Worm (Caenorhabditis elegans) whole organism, young adult: Measurements from ENCODE around the gene EEED8.4.

Experiments used
- B0019.2 ChIP-seq: fragments of 200-800 bp; sonication (Bioruptor generic); conservative IDR thresholded peaks from 2 replicates; pipeline ENCODE4 v1.3.6; 2022; ENCODE audit warnings: missing genetic modification reagents, missing genetic modification characterization, missing compliant biosample characterization
- C17E4.6 ChIP-seq: fragments of 200-800 bp; sonication (Bioruptor generic); IDR thresholded peaks from 2 replicates; pipeline ENCODE4 v1.3.6; 2022; ENCODE audit warnings: missing genetic modification reagents, missing genetic modification characterization, missing compliant biosample characterization
- F22D6.2 ChIP-seq: sonication (generic microtip); optimal IDR thresholded peaks from 2 replicates; lab custom pipeline; 2016; ENCODE audit warnings: mild to moderate bottlenecking, missing genetic modification characterization, missing compliant biosample characterization
- F33H1.4 ChIP-seq: fragments of 200-800 bp; sonication (Bioruptor generic); IDR thresholded peaks from 2 replicates; pipeline ENCODE4 v1.3.6; 2022; ENCODE audit warnings: missing genetic modification reagents, missing genetic modification characterization, missing compliant biosample characterization
- F37B4.10 ChIP-seq: fragments of 200-800 bp; sonication (Bioruptor generic); IDR thresholded peaks from 2 replicates; pipeline ENCODE4 v1.3.6; 2022; ENCODE audit warnings: missing genetic modification characterization, missing compliant biosample characterization
- F49E8.2 ChIP-seq: sonication (generic microtip); optimal IDR thresholded peaks from 3 replicates; lab custom pipeline; 2017; ENCODE audit warnings: missing genetic modification characterization, mild to moderate bottlenecking, missing compliant biosample characterization, antibody characterized with exemption, moderate library complexity; ENCODE audit not compliant: insufficient read depth
- F55B11.4 ChIP-seq: sonication (generic microtip); optimal IDR thresholded peaks from 2 replicates; lab custom pipeline; 2016; ENCODE audit warnings: missing compliant biosample characterization, missing genetic modification characterization, borderline replicate concordance; ENCODE audit not compliant: insufficient read depth
- Y95B8A.8 ChIP-seq: fragments of 200-800 bp; sonication (Bioruptor generic); IDR thresholded peaks from 2 replicates; pipeline ENCODE4 v1.3.6; 2022; ENCODE audit warnings: missing genetic modification reagents, missing genetic modification characterization, missing compliant biosample characterization
- ZK185.1 ChIP-seq: sonication (generic microtip); optimal IDR thresholded peaks from 2 replicates; lab custom pipeline; 2016; ENCODE audit warnings: mild to moderate bottlenecking, missing genetic modification characterization, missing compliant biosample characterization; ENCODE audit not compliant: poor library complexity, severe bottlenecking
- aptf-2 ChIP-seq: fragments of 200-800 bp; sonication (Bioruptor generic); conservative IDR thresholded peaks from 2 replicates; pipeline ENCODE4 v1.3.6; 2022; ENCODE audit warnings: missing genetic modification reagents, missing genetic modification characterization, missing compliant biosample characterization
- atf-7 ChIP-seq: sonication (generic microtip); optimal IDR thresholded peaks from 2 replicates; lab custom pipeline; 2017; ENCODE audit warnings: mild to moderate bottlenecking, missing genetic modification characterization, missing compliant biosample characterization
- athp-1 ChIP-seq: sonication (generic microtip); optimal IDR thresholded peaks from 2 replicates; lab custom pipeline; 2017; ENCODE audit warnings: mild to moderate bottlenecking, missing genetic modification characterization, missing compliant biosample characterization
- attf-5 ChIP-seq: fragments of 200-800 bp; sonication (Bioruptor generic); optimal IDR thresholded peaks from 2 replicates; lab custom pipeline; 2018; ENCODE audit warnings: mild to moderate bottlenecking, missing genetic modification characterization, missing compliant biosample characterization
- attf-6 ChIP-seq: fragments of 200-800 bp; sonication (Bioruptor generic); IDR thresholded peaks from 2 replicates; pipeline ENCODE4 v1.3.6; 2022; ENCODE audit warnings: missing genetic modification reagents, missing genetic modification characterization, missing compliant biosample characterization
- ceh-91 ChIP-seq: fragments of 200-800 bp; sonication (Bioruptor generic); IDR thresholded peaks from 2 replicates; pipeline ENCODE4 v1.3.6; 2022; ENCODE audit warnings: missing genetic modification reagents, missing genetic modification characterization, missing compliant biosample characterization
- dox-1 ChIP-seq: fragments of 200-800 bp; sonication (Bioruptor generic); IDR thresholded peaks from 2 replicates; pipeline ENCODE4 v1.3.6; 2022; ENCODE audit warnings: missing genetic modification reagents, missing genetic modification characterization, missing compliant biosample characterization
- dpl-1 ChIP-seq: fragments of 150-350 bp; optimal IDR thresholded peaks from 2 replicates; lab custom pipeline; 2014; ENCODE audit warnings: missing biosample characterization, missing genetic modification reagents, missing genetic modification characterization
- efl-1 ChIP-seq: fragments of 150-350 bp; optimal IDR thresholded peaks from 2 replicates; lab custom pipeline; 2014; ENCODE audit warnings: missing biosample characterization, missing genetic modification reagents, missing genetic modification characterization
- ekl-4 ChIP-seq: fragments of 200-800 bp; sonication (Bioruptor generic); IDR thresholded peaks from 2 replicates; pipeline ENCODE4 v1.3.6; 2022; ENCODE audit warnings: missing genetic modification reagents, missing genetic modification characterization, missing compliant biosample characterization
- him-1 ChIP-seq: sonication (generic microtip); optimal IDR thresholded peaks from 2 replicates; lab custom pipeline; 2016; ENCODE audit warnings: missing genotype, missing genetic modification reagents, missing genetic modification characterization, missing compliant biosample characterization
- hlh-12 ChIP-seq: sonication (generic microtip); optimal IDR thresholded peaks from 2 replicates; lab custom pipeline; 2016; ENCODE audit warnings: missing genetic modification characterization, missing compliant biosample characterization
- hmg-1.2 ChIP-seq: fragments of 200-800 bp; sonication (Bioruptor generic); IDR thresholded peaks from 2 replicates; pipeline ENCODE4 v1.3.6; 2022; ENCODE audit warnings: missing genetic modification reagents, missing genetic modification characterization, missing compliant biosample characterization
- hsf-1 ChIP-seq: fragments of 200-800 bp; sonication (Bioruptor generic); IDR thresholded peaks from 2 replicates; pipeline ENCODE4 v1.3.6; 2022; ENCODE audit warnings: missing genetic modification reagents, missing genetic modification characterization, missing compliant biosample characterization
- lag-1 ChIP-seq: fragments of 200-800 bp; sonication (Bioruptor generic); IDR thresholded peaks from 2 replicates; pipeline ENCODE4 v1.3.6; 2022; ENCODE audit warnings: missing genetic modification reagents, missing genetic modification characterization, missing compliant biosample characterization
- lin-54 ChIP-seq: fragments of 200-800 bp; sonication (Bioruptor generic); optimal IDR thresholded peaks from 2 replicates; lab custom pipeline; 2018; ENCODE audit warnings: mild to moderate bottlenecking, missing genetic modification characterization, missing compliant biosample characterization
- lir-1 ChIP-seq: fragments of 200-800 bp; sonication (Bioruptor generic); conservative IDR thresholded peaks from 2 replicates; pipeline ENCODE4 v1.3.6; 2022; ENCODE audit warnings: missing genetic modification reagents, missing genetic modification characterization, missing compliant biosample characterization
- lsl-1 ChIP-seq: fragments of 200-800 bp; sonication (Bioruptor generic); optimal IDR thresholded peaks from 2 replicates; lab custom pipeline; 2018; ENCODE audit warnings: mild to moderate bottlenecking, missing genetic modification characterization, moderate library complexity, missing compliant biosample characterization
- madf-6 ChIP-seq: fragments of 200-800 bp; sonication (Bioruptor generic); IDR thresholded peaks from 2 replicates; pipeline ENCODE4 v1.3.6; 2022; ENCODE audit warnings: missing genetic modification reagents, missing genetic modification characterization, missing compliant biosample characterization
- madf-8 ChIP-seq: fragments of 200-800 bp; sonication (Bioruptor generic); conservative IDR thresholded peaks from 2 replicates; pipeline ENCODE4 v1.3.6; 2022; ENCODE audit warnings: missing genetic modification reagents, missing genetic modification characterization, missing compliant biosample characterization
- mcd-1 ChIP-seq: fragments of 200-800 bp; sonication (Bioruptor generic); IDR thresholded peaks from 2 replicates; pipeline ENCODE4 v1.3.6; 2022; ENCODE audit warnings: missing genetic modification reagents, missing genetic modification characterization, missing compliant biosample characterization
- mel-28 ChIP-seq: sonication (generic microtip); optimal IDR thresholded peaks from 2 replicates; lab custom pipeline; 2016; ENCODE audit warnings: borderline replicate concordance, mild to moderate bottlenecking, missing genetic modification characterization, missing compliant biosample characterization
- mes-4 ChIP-seq: sonication (generic microtip); optimal IDR thresholded peaks from 2 replicates; lab custom pipeline; 2016; ENCODE audit warnings: missing genotype, missing genetic modification characterization, missing compliant biosample characterization
- mxl-1 ChIP-seq: sonication (generic microtip); optimal IDR thresholded peaks from 2 replicates; lab custom pipeline; 2016; ENCODE audit warnings: missing genetic modification characterization, missing compliant biosample characterization
- nfyb-1 ChIP-seq: fragments of 200-800 bp; sonication (Bioruptor generic); IDR thresholded peaks from 2 replicates; pipeline ENCODE4 v1.3.6; 2022; ENCODE audit warnings: missing genetic modification reagents, missing genetic modification characterization, missing compliant biosample characterization
- rcor-1 ChIP-seq: fragments of 200-800 bp; sonication (Bioruptor generic); IDR thresholded peaks from 2 replicates; pipeline ENCODE4 v1.3.6; 2022; ENCODE audit warnings: missing genetic modification reagents, missing genetic modification characterization, missing compliant biosample characterization
- snpc-3.4 ChIP-seq: sonication (generic microtip); optimal IDR thresholded peaks from 2 replicates; lab custom pipeline; 2017; ENCODE audit warnings: missing genetic modification characterization, mild to moderate bottlenecking, missing compliant biosample characterization, antibody characterized with exemption, moderate library complexity, missing genotype, missing genetic modification reagents
- tbx-9 ChIP-seq: sonication (generic microtip); optimal IDR thresholded peaks from 2 replicates; lab custom pipeline; 2016; ENCODE audit warnings: borderline replicate concordance, missing genetic modification characterization, inconsistent platforms, missing compliant biosample characterization
- tlf-1 ChIP-seq: fragments of 200-800 bp; sonication (Bioruptor generic); optimal IDR thresholded peaks from 2 replicates; lab custom pipeline; 2018; ENCODE audit warnings: mild to moderate bottlenecking, missing genetic modification characterization, missing compliant biosample characterization
- unc-130 ChIP-seq: sonication (generic microtip); optimal IDR thresholded peaks from 2 replicates; lab custom pipeline; 2016; ENCODE audit warnings: missing genetic modification reagents, missing genetic modification characterization, missing compliant biosample characterization
- xnd-1 ChIP-seq: sonication (generic microtip); optimal IDR thresholded peaks from 2 replicates; lab custom pipeline; 2016; ENCODE audit warnings: missing genotype, missing genetic modification reagents, missing genetic modification characterization, missing compliant biosample characterization
- zfh-2 ChIP-seq: fragments of 200-800 bp; sonication (Bioruptor generic); conservative IDR thresholded peaks from 2 replicates; pipeline ENCODE4 v1.3.6; 2022; ENCODE audit warnings: missing genetic modification reagents, missing genetic modification characterization, missing compliant biosample characterization
- ztf-18 ChIP-seq: sonication (generic microtip); optimal IDR thresholded peaks from 2 replicates; lab custom pipeline; 2016; ENCODE audit warnings: missing genotype, mild to moderate bottlenecking, missing genetic modification characterization, missing compliant biosample characterization
- ztf-25 ChIP-seq: fragments of 200-800 bp; sonication (Bioruptor generic); IDR thresholded peaks from 2 replicates; pipeline ENCODE4 v1.3.6; 2022; ENCODE audit warnings: missing genetic modification reagents, missing genetic modification characterization, missing compliant biosample characterization
- ztf-26 ChIP-seq: sonication (generic microtip); optimal IDR thresholded peaks from 2 replicates; lab custom pipeline; 2017; ENCODE audit warnings: missing genetic modification characterization, missing compliant biosample characterization
- ztf-28 ChIP-seq: fragments of 200-800 bp; sonication (Bioruptor generic); IDR thresholded peaks from 2 replicates; pipeline ENCODE4 v1.3.6; 2022; ENCODE audit warnings: missing genetic modification reagents, missing genetic modification characterization, missing compliant biosample characterization
- ztf-3 ChIP-seq: fragments of 200-800 bp; sonication (Bioruptor generic); optimal IDR thresholded peaks from 2 replicates; lab custom pipeline; 2018; ENCODE audit warnings: mild to moderate bottlenecking, missing genetic modification characterization, missing compliant biosample characterization
- ztf-6 ChIP-seq: fragments of 200-800 bp; sonication (Bioruptor generic); IDR thresholded peaks from 2 replicates; pipeline ENCODE4 v1.3.6; 2022; ENCODE audit warnings: missing genetic modification reagents, missing genetic modification characterization, missing compliant biosample characterization

EEED8.4 gene

ce11 chrII:5377467-5378238, 31.5 kb upstream of the EEED8.4 start, which contains the start of gene prdx-2:
Gene prdx-2 (plus strand): TSS chrII:5378195.
- no peak for TF ChIP-seq tbx-9 (tag; lab: Kevin White, UChicago)
- TF ChIP-seq unc-130: peak; percentile 37
- no peak for TF ChIP-seq ztf-3 (GFP tag; lab: Kevin White, UChicago)
- TF ChIP-seq B0019.2 (GFP tag; lab: Robert Waterston, UW): peak; percentile 73
- peak; percentile 75 for TF ChIP-seq C17E4.6
- TF ChIP-seq dox-1: peak; percentile 82
- TF ChIP-seq lir-1: no peak; the same call in 1 of the 2 replicates
- no peak for TF ChIP-seq lag-1 (GFP tag; lab: Robert Waterston, UW)
- TF ChIP-seq attf-5 (GFP tag; lab: Kevin White, UChicago): no peak
- peak; percentile 67; the same call in 1 of the 2 replicates for TF ChIP-seq Y95B8A.8 (GFP tag; lab: Robert Waterston, UW)
- TF ChIP-seq mes-4 (tag; lab: Kevin White, UChicago): no peak
- no peak for TF ChIP-seq F22D6.2 (tag; lab: Kevin White, UChicago)
- no peak for TF ChIP-seq ZK185.1
- peak; percentile 74 for TF ChIP-seq hsf-1 (GFP tag; lab: Robert Waterston, UW)
- TF ChIP-seq lsl-1 (GFP tag; lab: Kevin White, UChicago): peak; percentile 98
- TF ChIP-seq F37B4.10 (GFP tag; lab: Robert Waterston, UW): no peak
- peak; percentile 89 for TF ChIP-seq madf-8 (GFP tag; lab: Robert Waterston, UW)
- no peak for TF ChIP-seq ztf-25 (GFP tag; lab: Robert Waterston, UW)
- TF ChIP-seq xnd-1: peak; percentile 84
- TF ChIP-seq athp-1 (tag; lab: Kevin White, UChicago): peak; percentile 44
- peak; percentile 90 for TF ChIP-seq F33H1.4 (GFP tag; lab: Robert Waterston, UW)
- peak; percentile 25 for TF ChIP-seq him-1
- TF ChIP-seq mxl-1: no peak
- TF ChIP-seq atf-7 (tag; lab: Kevin White, UChicago): no peak
- peak; percentile 40; the same call in 1 of the 2 replicates for TF ChIP-seq mcd-1
- TF ChIP-seq ztf-28 (GFP tag; lab: Robert Waterston, UW): 0 out of 2 replicates have a peak, but pooled peaks have one; percentile 4
- no peak for TF ChIP-seq mel-28 (tag; lab: Kevin White, UChicago)
- TF ChIP-seq snpc-3.4 (tag; lab: Kevin White, UChicago): peak; percentile 35
- TF ChIP-seq ztf-6 (GFP tag; lab: Robert Waterston, UW): no peak
- 0 out of 2 replicates have a peak, but pooled peaks have one; percentile 51 for TF ChIP-seq nfyb-1
- TF ChIP-seq ceh-91 (GFP tag; lab: Robert Waterston, UW): peak; percentile 94
- TF ChIP-seq hmg-1.2 (GFP tag; lab: Robert Waterston, UW): peak; percentile 14; the same call in 1 of the 2 replicates
- peak; percentile 81 for TF ChIP-seq tlf-1
- peak; percentile 87 for TF ChIP-seq efl-1 (GFP tag; lab: Kevin White, UChicago)
- peak; percentile 68; the same call in 1 of the 2 replicates for TF ChIP-seq attf-6
- peak; percentile 37; the same call in 1 of the 2 replicates for TF ChIP-seq aptf-2 (GFP tag; lab: Robert Waterston, UW)
- TF ChIP-seq F49E8.2 (tag; lab: Kevin White, UChicago): peak; percentile 16
- TF ChIP-seq F55B11.4 (tag; lab: Kevin White, UChicago): no peak
- TF ChIP-seq zfh-2 (GFP tag; lab: Robert Waterston, UW): no peak
- TF ChIP-seq dpl-1 (GFP tag; lab: Kevin White, UChicago): peak; percentile 77
- TF ChIP-seq ekl-4: peak; percentile 70; the same call in 1 of the 2 replicates
- no peak for TF ChIP-seq ztf-26 (tag; lab: Kevin White, UChicago)
- TF ChIP-seq hlh-12 (tag; lab: Kevin White, UChicago): no peak
- peak; percentile 67 for TF ChIP-seq rcor-1 (GFP tag; lab: Robert Waterston, UW)
- peak; percentile 75 for TF ChIP-seq lin-54 (GFP tag; lab: Kevin White, UChicago)
- peak; percentile 22 for TF ChIP-seq ztf-18 (tag; lab: Kevin White, UChicago)
- peak; percentile 96 for TF ChIP-seq madf-6 (GFP tag; lab: Robert Waterston, UW)
